Worm (Caenorhabditis elegans): Measurements from ENCODE around the gene pals-33.

The pals-33 gene

DNA sequence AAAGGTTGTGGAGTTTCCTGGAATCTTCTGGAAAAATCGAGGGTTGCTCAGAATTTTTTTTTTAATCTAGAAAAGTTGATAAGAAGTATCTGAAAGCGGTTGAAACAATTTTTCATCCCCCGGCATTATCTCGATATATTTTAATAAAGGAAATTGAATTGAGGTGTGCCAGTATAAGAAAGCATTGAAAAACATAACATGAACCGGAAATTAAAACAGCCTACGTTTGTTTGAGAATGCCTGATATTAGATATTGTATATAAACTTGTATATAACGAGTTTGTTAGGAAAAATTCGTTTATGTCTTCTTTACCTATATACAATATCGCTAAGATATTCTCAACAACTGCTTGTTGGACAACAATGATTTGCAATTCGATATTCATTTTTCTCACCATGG is 51.6 kb downstream of the pals-33 start, which contains the start of gene str-30:
Gene str-30, plus strand, starts transcription at position 301 of the 400 bp plus-strand sequence.
- TF ChIP-seq C34B4.2 (tag; optimal IDR thresholded peaks at IDR 0.05) = no peak
- no peak for TF ChIP-seq nhr-85 (tag)
- no peak for TF ChIP-seq ztf-4 (tag; optimal IDR thresholded peaks at IDR 0.05)
- TF ChIP-seq hlh-17 (GFP tag; optimal IDR thresholded peaks at IDR 0.05; ENCODE audit: borderline replicate concordance) = no peak
- TF ChIP-seq nhr-237 (tag; optimal IDR thresholded peaks at IDR 0.05) = no peak
- no peak for TF ChIP-seq pqm-1 (tag; optimal IDR thresholded peaks at IDR 0.05)
- TF ChIP-seq zag-1 (tag; optimal IDR thresholded peaks at IDR 0.05) = no peak
- TF ChIP-seq grh-1 (GFP tag; IDR thresholded peaks at IDR 0.05) = no peak
- TF ChIP-seq nhr-20 (tag; optimal IDR thresholded peaks at IDR 0.05) = no peak
- no peak for TF ChIP-seq nhr-84 (tag; optimal IDR thresholded peaks at IDR 0.05)
- TF ChIP-seq mdl-1 (tag; optimal IDR thresholded peaks at IDR 0.05) = no peak
- TF ChIP-seq ets-5 (GFP tag; IDR thresholded peaks at IDR 0.05) = no peak
- no peak for TF ChIP-seq nhr-11 (tag; optimal IDR thresholded peaks at IDR 0.05)
- TF ChIP-seq snu-23 (GFP tag; optimal IDR thresholded peaks at IDR 0.05) = no peak
- TF ChIP-seq blmp-1 (tag; optimal IDR thresholded peaks at IDR 0.05) = no peak
- TF ChIP-seq nhr-76 (tag; optimal IDR thresholded peaks at IDR 0.05) = no peak
- TF ChIP-seq nhr-71 (tag; optimal IDR thresholded peaks at IDR 0.05) = no peak

Data from whole organism, L1 larva.